Worm (Caenorhabditis elegans): ENCODE results near the gene C47A4.5.
A peak's percentile ranks its signal among the peaks of the same experiment; 100 is the strongest.

The C47A4.5 gene

DNA sequence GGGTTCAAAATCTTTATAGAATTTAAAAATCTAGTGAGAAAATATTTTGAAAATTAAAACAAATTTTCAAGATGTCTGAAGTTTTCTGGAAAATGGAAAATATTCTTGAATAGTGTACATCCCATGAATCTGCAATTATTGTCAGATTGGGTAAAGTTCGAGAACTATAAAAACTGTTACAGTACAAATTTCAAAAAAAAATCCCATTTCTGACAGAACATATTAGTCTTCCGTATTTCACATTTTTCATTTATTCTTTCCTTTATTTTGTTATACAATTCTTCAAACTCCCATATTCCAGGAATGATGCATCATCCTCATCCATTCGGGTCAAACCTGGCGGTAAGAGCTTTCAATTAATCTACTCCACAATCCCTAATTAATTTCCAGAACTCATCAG, 4.5 kb downstream of the C47A4.5 start, which contains the start of gene sorb-1:
TSS of gene sorb-1 (plus strand) at position 301 of the 400 bp plus-strand sequence.
- TF ChIP-seq nhr-12 (tag; optimal IDR thresholded peaks at IDR 0.05) = no peak
- no peak for TF ChIP-seq M03D4.4 (tag; optimal IDR thresholded peaks at IDR 0.05)
- no peak for TF ChIP-seq bed-3 (GFP tag; optimal IDR thresholded peaks at IDR 0.05)
- no peak for TF ChIP-seq unc-62 (GFP tag; optimal IDR thresholded peaks at IDR 0.05)
- TF ChIP-seq mls-2 (tag; optimal IDR thresholded peaks at IDR 0.05) = no peak
- TF ChIP-seq ceh-39 (tag; optimal IDR thresholded peaks at IDR 0.05) = no peak
- TF ChIP-seq pha-4 (tag; optimal IDR thresholded peaks at IDR 0.05) = no peak
- TF ChIP-seq lin-32 (GFP tag; optimal IDR thresholded peaks at IDR 0.05) = no peak
- TF ChIP-seq ztf-11 (tag; optimal IDR thresholded peaks at IDR 0.05) = no peak
- TF ChIP-seq nhr-2 (tag; optimal IDR thresholded peaks at IDR 0.05) = no peak
- TF ChIP-seq sem-2 (GFP tag; optimal IDR thresholded peaks at IDR 0.05) = no peak
- TF ChIP-seq ceh-83 (GFP tag; optimal IDR thresholded peaks at IDR 0.05) = no peak
- TF ChIP-seq elt-1 (tag; optimal IDR thresholded peaks at IDR 0.05; ENCODE audit: borderline replicate concordance, insufficient read depth) = no peak
- TF ChIP-seq ceh-43 (GFP tag; optimal IDR thresholded peaks at IDR 0.05) = no peak
- TF ChIP-seq mab-5 (tag; optimal IDR thresholded peaks at IDR 0.05) = no peak

DNA sequence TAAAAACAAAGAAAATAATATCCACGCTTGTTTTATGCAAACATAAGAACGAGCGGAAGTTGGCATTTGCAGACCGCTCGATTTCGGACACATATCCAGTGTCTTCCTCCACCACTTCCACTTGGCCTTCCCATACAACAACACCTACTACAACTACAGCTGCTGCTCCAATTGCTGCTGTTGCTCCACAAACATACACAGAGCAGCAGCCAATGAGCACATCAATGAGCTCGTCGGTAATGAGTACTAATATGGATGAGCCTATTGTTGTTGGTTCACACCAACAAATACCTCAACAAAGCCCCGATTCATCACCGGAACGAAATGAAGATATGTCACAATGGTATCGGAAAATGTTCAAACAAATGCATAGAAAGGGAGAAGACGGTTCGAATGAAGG, 10.1 kb downstream of the C47A4.5 start:
- TF ChIP-seq elt-3 (tag; optimal IDR thresholded peaks at IDR 0.05) (no peak), nhr-12 (tag; optimal IDR thresholded peaks at IDR 0.05) (no peak), elt-1 (tag; optimal IDR thresholded peaks at IDR 0.05; ENCODE audit: borderline replicate concordance, insufficient read depth) (no peak), pha-4 (tag; optimal IDR thresholded peaks at IDR 0.05) (no peak), ztf-11 (tag; optimal IDR thresholded peaks at IDR 0.05) (no peak)

DNA sequence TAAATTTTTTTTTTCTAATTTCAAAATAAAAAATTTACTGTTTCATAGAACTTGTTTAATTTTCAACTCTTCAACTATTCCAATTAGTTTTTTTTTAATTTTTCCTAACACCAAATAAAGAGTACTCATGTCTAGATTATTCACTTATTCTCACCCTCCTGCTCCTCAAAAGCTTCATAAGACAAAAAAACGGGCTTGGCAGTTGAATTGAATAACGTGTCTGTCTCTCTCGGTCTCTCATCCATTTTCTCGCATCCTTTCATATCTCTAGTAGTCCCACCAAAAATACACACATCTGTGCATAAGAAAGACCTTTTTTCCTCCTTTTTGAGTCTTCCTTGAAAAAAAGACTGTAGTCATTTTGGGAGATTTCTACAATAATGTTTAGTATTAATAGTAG, 17.9 kb downstream of the C47A4.5 start:
- TF ChIP-seq bed-3 (GFP tag; optimal IDR thresholded peaks at IDR 0.05) (no peak), ces-1 (GFP tag; optimal IDR thresholded peaks at IDR 0.05) (peak; percentile 88), nhr-237 (tag; optimal IDR thresholded peaks at IDR 0.05) (no peak)

DNA sequence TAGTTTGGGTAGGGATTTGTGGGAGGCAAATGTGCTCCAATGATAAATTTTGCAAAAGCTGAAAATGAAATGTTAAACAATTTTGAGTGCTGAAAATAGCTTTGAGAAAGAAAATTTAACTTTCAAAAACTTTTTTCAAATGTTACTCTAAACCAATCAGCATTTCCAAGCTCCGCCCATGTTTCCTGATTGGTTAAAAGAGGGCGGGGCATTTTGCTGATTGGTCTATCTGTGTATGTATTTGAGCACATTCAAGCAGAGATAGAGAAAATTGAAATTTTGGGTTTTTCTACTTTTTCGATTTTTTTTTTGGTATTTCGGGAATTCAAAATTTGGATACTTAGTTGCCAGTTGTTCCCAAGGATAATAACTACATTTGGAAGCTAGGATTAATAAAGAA, 19.2 kb downstream of the C47A4.5 start:
- TF ChIP-seq unc-39 (tag; optimal IDR thresholded peaks at IDR 0.05) (no peak), lin-13 (tag; optimal IDR thresholded peaks at IDR 0.05) (no peak), elt-1 (tag; optimal IDR thresholded peaks at IDR 0.05; ENCODE audit: borderline replicate concordance, insufficient read depth) (no peak), blmp-1 (tag; optimal IDR thresholded peaks at IDR 0.05) (no peak), ceh-43 (GFP tag; optimal IDR thresholded peaks at IDR 0.05) (no peak), pha-4 (tag; optimal IDR thresholded peaks at IDR 0.05) (no peak), ztf-11 (tag; optimal IDR thresholded peaks at IDR 0.05) (no peak), sem-2 (GFP tag; optimal IDR thresholded peaks at IDR 0.05) (no peak), flh-1 (GFP tag; optimal IDR thresholded peaks at IDR 0.05) (no peak), nhr-28 (tag; optimal IDR thresholded peaks at IDR 0.05) (no peak), sptf-1 (tag; optimal IDR thresholded peaks at IDR 0.05) (no peak), snpc-4 (tag; optimal IDR thresholded peaks at IDR 0.05) (no peak)

DNA sequence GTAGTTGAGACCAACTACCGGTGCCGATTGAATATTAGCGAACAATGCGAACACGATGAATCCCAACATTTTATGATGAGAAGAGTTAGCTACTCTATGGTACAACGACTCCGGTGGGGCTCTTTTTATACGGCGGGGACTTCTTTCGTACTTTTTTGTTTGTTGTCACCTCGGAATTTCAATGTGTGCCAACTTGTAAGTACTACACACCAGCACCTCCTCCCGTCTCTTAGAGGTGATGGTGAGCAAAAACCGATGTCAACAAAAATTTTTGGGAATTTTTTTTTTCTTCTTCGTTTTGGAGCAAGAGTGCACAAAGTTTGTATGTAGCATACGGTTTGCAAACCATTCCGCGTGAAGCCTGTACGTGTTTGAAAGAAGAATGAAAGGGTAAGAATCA, 29.1 kb downstream of the C47A4.5 start, which contains the start of gene Y45F10D.2:
TSS of gene Y45F10D.2 (minus strand) at position 101 of the 400 bp plus-strand sequence.
- TF ChIP-seq M03D4.4 (tag; optimal IDR thresholded peaks at IDR 0.05) (no peak), lsy-2 (tag; optimal IDR thresholded peaks at IDR 0.05) (no peak), unc-120 (tag; optimal IDR thresholded peaks at IDR 0.05; ENCODE audit: poor library complexity, severe bottlenecking) (no peak), pha-4 (tag; optimal IDR thresholded peaks at IDR 0.05) (no peak), ham-2 (GFP tag; optimal IDR thresholded peaks at IDR 0.05) (no peak), unc-39 (tag; optimal IDR thresholded peaks at IDR 0.05) (no peak), nhr-12 (tag; optimal IDR thresholded peaks at IDR 0.05) (no peak), elt-1 (tag; optimal IDR thresholded peaks at IDR 0.05; ENCODE audit: borderline replicate concordance, insufficient read depth) (no peak), nhr-237 (tag; optimal IDR thresholded peaks at IDR 0.05) (no peak), drap-1 (GFP tag; optimal IDR thresholded peaks at IDR 0.05) (no peak), lin-13 (tag; optimal IDR thresholded peaks at IDR 0.05) (no peak), zip-8 (tag; optimal IDR thresholded peaks at IDR 0.05) (no peak), sptf-1 (tag; optimal IDR thresholded peaks at IDR 0.05) (no peak), unc-62 (GFP tag; optimal IDR thresholded peaks at IDR 0.05) (no peak), ceh-39 (tag; optimal IDR thresholded peaks at IDR 0.05) (no peak), lin-32 (GFP tag; optimal IDR thresholded peaks at IDR 0.05) (no peak), ceh-83 (GFP tag; optimal IDR thresholded peaks at IDR 0.05) (no peak), mab-5 (tag; optimal IDR thresholded peaks at IDR 0.05) (no peak), bed-3 (GFP tag; optimal IDR thresholded peaks at IDR 0.05) (no peak)
